Fruit fly (Drosophila melanogaster) whole organism, prepupa: ENCODE data around the gene CG13615.

Experiments
- Blimp-1 ChIP-seq: fragments of 200-800 bp; sonication (Bioruptor generic); optimal IDR thresholded peaks from 3 replicates; lab custom pipeline; 2017; ENCODE audit warnings: missing biosample characterization, missing genetic modification characterization, mild to moderate bottlenecking, moderate library complexity, missing genetic modification reagents
- CG10631 ChIP-seq: fragments of 200-800 bp; sonication (Bioruptor generic); optimal IDR thresholded peaks from 2 replicates; lab custom pipeline; 2016; ENCODE audit warnings: missing biosample characterization, missing genetic modification characterization
- CG11902 ChIP-seq: fragments of 200-800 bp; sonication (Bioruptor generic); optimal IDR thresholded peaks from 3 replicates; lab custom pipeline; 2016; ENCODE audit warnings: missing biosample characterization, missing genetic modification characterization
- CG16779 ChIP-seq: fragments of 200-800 bp; sonication (Bioruptor generic); optimal IDR thresholded peaks from 3 replicates; lab custom pipeline; 2017; ENCODE audit warnings: missing biosample characterization, mild to moderate bottlenecking, missing genetic modification characterization
- CG31627 ChIP-seq: fragments of 200-800 bp; sonication (Bioruptor generic); optimal IDR thresholded peaks from 3 replicates; lab custom pipeline; 2016; ENCODE audit warnings: missing biosample characterization, missing genetic modification characterization
- CG32006 ChIP-seq: fragments of 200-800 bp; sonication (Bioruptor generic); optimal IDR thresholded peaks from 3 replicates; lab custom pipeline; 2017; ENCODE audit warnings: missing biosample characterization, mild to moderate bottlenecking, missing genetic modification characterization
- CG4318 ChIP-seq: fragments of 200-800 bp; sonication (Bioruptor generic); optimal IDR thresholded peaks from 3 replicates; lab custom pipeline; 2017; ENCODE audit warnings: missing biosample characterization, mild to moderate bottlenecking, missing genetic modification characterization
- CG6163 ChIP-seq: fragments of 200-800 bp; sonication (Bioruptor generic); IDR thresholded peaks from 3 replicates; pipeline ENCODE4 v1.3.6; 2022; ENCODE audit warnings: missing biosample characterization, missing genetic modification characterization
- CG6276 ChIP-seq: fragments of 200-800 bp; sonication (Bioruptor generic); optimal IDR thresholded peaks from 2 replicates; lab custom pipeline; 2017; ENCODE audit warnings: missing biosample characterization, mild to moderate bottlenecking, missing genetic modification characterization
- CG6792 ChIP-seq: fragments of 200-800 bp; sonication (Bioruptor generic); optimal IDR thresholded peaks from 3 replicates; lab custom pipeline; 2016; ENCODE audit warnings: missing biosample characterization, missing genetic modification characterization
- CG8119 ChIP-seq: fragments of 200-800 bp; sonication (Bioruptor generic); IDR thresholded peaks from 3 replicates; pipeline ENCODE4 v1.3.6; 2022; ENCODE audit warnings: missing biosample characterization, missing genetic modification characterization
- Eip75B ChIP-seq: fragments of 200-800 bp; sonication (Bioruptor generic); optimal IDR thresholded peaks from 3 replicates; lab custom pipeline; 2016; ENCODE audit warnings: missing biosample characterization, missing genetic modification characterization
- Eip78C ChIP-seq: fragments of 200-800 bp; sonication (Bioruptor generic); peaks from one replicate; lab custom pipeline; 2016; ENCODE audit warnings: missing biosample characterization, missing genetic modification characterization
- Eip93F ChIP-seq: fragments of 200-800 bp; sonication (Bioruptor generic); optimal IDR thresholded peaks from 2 replicates; lab custom pipeline; 2016; ENCODE audit warnings: missing biosample characterization, mild to moderate bottlenecking, missing genetic modification characterization
- Hr38 ChIP-seq: sonication (Bioruptor generic); optimal IDR thresholded peaks from 2 replicates; lab custom pipeline; 2016; ENCODE audit warnings: missing biosample characterization, missing genetic modification characterization
- Sox14 ChIP-seq: fragments of 200-800 bp; sonication (Bioruptor generic); optimal IDR thresholded peaks from 3 replicates; lab custom pipeline; 2016; ENCODE audit warnings: missing biosample characterization, missing genetic modification characterization
- cyc ChIP-seq: fragments of 200-800 bp; sonication (Bioruptor generic); optimal IDR thresholded peaks from 3 replicates; lab custom pipeline; 2016; ENCODE audit warnings: missing biosample characterization, missing genetic modification characterization
- dac ChIP-seq: fragments of 200-800 bp; sonication (Bioruptor generic); optimal IDR thresholded peaks from 2 replicates; lab custom pipeline; 2017; ENCODE audit warnings: missing biosample characterization, mild to moderate bottlenecking, missing genetic modification characterization
- dsx ChIP-seq: fragments of 200-800 bp; optimal IDR thresholded peaks from 3 replicates; lab custom pipeline; 2019; ENCODE audit warnings: missing biosample characterization, mild to moderate bottlenecking, missing genetic modification characterization, moderate library complexity; ENCODE audit not compliant: poor library complexity, severe bottlenecking
- eg ChIP-seq: fragments of 200-800 bp; sonication (Bioruptor generic); IDR thresholded peaks from 3 replicates; pipeline ENCODE4 v1.3.6; 2022; ENCODE audit warnings: missing biosample characterization, missing genetic modification characterization
- esn ChIP-seq: fragments of 200-800 bp; sonication (Bioruptor generic); optimal IDR thresholded peaks from 2 replicates; lab custom pipeline; 2016; ENCODE audit warnings: missing biosample characterization, mild to moderate bottlenecking, missing genetic modification characterization, moderate library complexity
- fd59A ChIP-seq: fragments of 200-800 bp; sonication (Bioruptor generic); optimal IDR thresholded peaks from 2 replicates; lab custom pipeline; 2017; ENCODE audit warnings: missing biosample characterization, mild to moderate bottlenecking, missing genetic modification characterization, missing genetic modification reagents
- fd85E ChIP-seq: fragments of 200-800 bp; sonication (Bioruptor generic); optimal IDR thresholded peaks from 3 replicates; lab custom pipeline; 2016; ENCODE audit warnings: missing biosample characterization, missing genetic modification characterization
- net ChIP-seq: fragments of 200-800 bp; sonication (Bioruptor generic); optimal IDR thresholded peaks from 3 replicates; lab custom pipeline; 2016; ENCODE audit warnings: missing biosample characterization, missing genetic modification characterization
- pdm3 ChIP-seq: fragments of 200-800 bp; sonication (Bioruptor generic); optimal IDR thresholded peaks from 3 replicates; lab custom pipeline; 2016; ENCODE audit warnings: missing biosample characterization, missing genetic modification characterization
- salr ChIP-seq, 2 experiments: fragments of 200-800 bp; sonication (Bioruptor generic); optimal IDR thresholded peaks; 3 replicates each; lab custom pipeline; 2016 to 2018; ENCODE audit warnings: missing biosample characterization in 2 of 2, missing genetic modification characterization in 2 of 2, mild to moderate bottlenecking in 1 of 2
- spab ChIP-seq: fragments of 200-800 bp; sonication (Bioruptor generic); optimal IDR thresholded peaks from 2 replicates; lab custom pipeline; 2017; ENCODE audit warnings: missing biosample characterization, mild to moderate bottlenecking, missing genetic modification characterization, missing genetic modification reagents
- svp ChIP-seq: fragments of 200-800 bp; sonication (Bioruptor generic); peaks from one replicate; lab custom pipeline; 2016; ENCODE audit warnings: missing biosample characterization, missing genetic modification characterization
- topi ChIP-seq: fragments of 200-800 bp; sonication (Bioruptor generic); optimal IDR thresholded peaks from 3 replicates; lab custom pipeline; 2016; ENCODE audit warnings: missing biosample characterization, missing genetic modification characterization
- vri ChIP-seq: fragments of 200-800 bp; sonication (Bioruptor generic); optimal IDR thresholded peaks from 3 replicates; lab custom pipeline; 2016; ENCODE audit warnings: missing biosample characterization, mild to moderate bottlenecking, missing genetic modification characterization

The CG13615 gene

dm6 chr3R:24361583-24361982 is 28.7 kb upstream of the CG13615 start, which contains the start of the genes CG5762 and CG33339:
Gene CG5762 (minus strand): TSS chr3R:24361683.
Gene CG33339 (plus strand): TSS chr3R:24361847.
- TF ChIP-seq pdm3 (GFP tag; lab: Kevin White, UChicago) = no peak
- TF ChIP-seq esn (GFP tag; lab: Kevin White, UChicago) = no peak
- TF ChIP-seq fd85E (GFP tag; lab: Kevin White, UChicago) = no peak
- TF ChIP-seq eg (GFP tag; lab: Robert Waterston, UW) = no peak
- TF ChIP-seq CG32006 (GFP tag; lab: Kevin White, UChicago) = no peak
- TF ChIP-seq salr (GFP tag; optimal IDR thresholded peaks at IDR 0.05; lab: Kevin White, UChicago) = no peak
- TF ChIP-seq CG31627 (GFP tag; lab: Kevin White, UChicago) = no peak
- no peak for TF ChIP-seq CG6792
- no peak for TF ChIP-seq Blimp-1 (GFP tag; lab: Kevin White, UChicago)
- TF ChIP-seq Eip75B (GFP tag; lab: Kevin White, UChicago) = no peak
- no peak for TF ChIP-seq CG10631 (GFP tag; lab: Kevin White, UChicago)
- no peak for TF ChIP-seq spab (GFP tag; lab: Kevin White, UChicago)
- no peak for TF ChIP-seq CG6163 (GFP tag; lab: Robert Waterston, UW)
- TF ChIP-seq Sox14 = no peak
- no peak for TF ChIP-seq CG6276 (GFP tag; lab: Kevin White, UChicago)
- no peak for TF ChIP-seq dsx (GFP tag; lab: Kevin White, UChicago)
- TF ChIP-seq topi (GFP tag; lab: Kevin White, UChicago) = no peak
- TF ChIP-seq CG16779 = no peak
- no peak for TF ChIP-seq fd59A
- no peak for TF ChIP-seq Eip93F (GFP tag; lab: Kevin White, UChicago)

dm6 chr3R:24362838-24363237 is 27.5 kb upstream of the CG13615 start, which contains the start of gene CG33340:
Gene CG33340 (plus strand): TSS chr3R:24363138.
- TF ChIP-seq pdm3 (GFP tag; lab: Kevin White, UChicago) (no peak), svp (GFP tag; lab: Kevin White, UChicago) (no peak), CG6792 (no peak), CG10631 (GFP tag; lab: Kevin White, UChicago) (no peak)

- TF ChIP-seq CG4318 (GFP tag; lab: Kevin White, UChicago) (no peak), CG11902 (GFP tag; lab: Kevin White, UChicago) (no peak), dac (GFP tag; lab: Kevin White, UChicago) (no peak)
- TF ChIP-seq, all 60 proteins: peak for 0
Observed at dm6 chr3R:24364880-24365604, 25.3 kb upstream of the CG13615 start, which contains the start of the genes CG17784 and CG13613. Gene CG17784 (minus strand): TSS chr3R:24364980. Gene CG13613 (plus strand): TSS chr3R:24365554.

- no peak for TF ChIP-seq CG8119 (GFP tag; lab: Robert Waterston, UW)
- TF ChIP-seq cyc (GFP tag; lab: Kevin White, UChicago) = no peak
- no peak for TF ChIP-seq vri (GFP tag; lab: Kevin White, UChicago)
- TF ChIP-seq Eip78C (GFP tag; lab: Kevin White, UChicago) = no peak
- no peak for TF ChIP-seq net (GFP tag; lab: Kevin White, UChicago)
- no peak for TF ChIP-seq Hr38 (GFP tag; lab: Kevin White, UChicago)
- TF ChIP-seq topi (GFP tag; lab: Kevin White, UChicago) = no peak
- no peak for TF ChIP-seq dsx (GFP tag; lab: Kevin White, UChicago)
Observed at dm6 chr3R:24367120-24367519, 23.2 kb upstream of the CG13615 start, which contains the start of gene CG42811. Gene CG42811 (minus strand): TSS chr3R:24367220.

- TF ChIP-seq svp (GFP tag; lab: Kevin White, UChicago) = peak; percentile 20
- TF ChIP-seq pdm3 (GFP tag; lab: Kevin White, UChicago) = no peak
Observed at dm6 chr3R:24368064-24368463, 22.3 kb upstream of the CG13615 start, which contains the start of the genes CG42812 and CG33341. Gene CG42812 (minus strand): TSS chr3R:24368164. Gene CG33341 (plus strand): TSS chr3R:24368358.
